Worm (Caenorhabditis elegans): ENCODE measurements around the gene F53A9.8.

- TF ChIP-seq W03F9.2 (tag; optimal IDR thresholded peaks at IDR 0.05) (no peak), dao-5 (tag; optimal IDR thresholded peaks at IDR 0.05) (no peak), him-1 (tag; optimal IDR thresholded peaks at IDR 0.05) (no peak)
Observed at ce11 chrX:8742896-8743295, 24.2 kb upstream of the F53A9.8 start, which contains the start of gene M02D8.7.
